Fruit fly (Drosophila melanogaster): Measurements from ENCODE around the gene Ubc6.

DNA sequence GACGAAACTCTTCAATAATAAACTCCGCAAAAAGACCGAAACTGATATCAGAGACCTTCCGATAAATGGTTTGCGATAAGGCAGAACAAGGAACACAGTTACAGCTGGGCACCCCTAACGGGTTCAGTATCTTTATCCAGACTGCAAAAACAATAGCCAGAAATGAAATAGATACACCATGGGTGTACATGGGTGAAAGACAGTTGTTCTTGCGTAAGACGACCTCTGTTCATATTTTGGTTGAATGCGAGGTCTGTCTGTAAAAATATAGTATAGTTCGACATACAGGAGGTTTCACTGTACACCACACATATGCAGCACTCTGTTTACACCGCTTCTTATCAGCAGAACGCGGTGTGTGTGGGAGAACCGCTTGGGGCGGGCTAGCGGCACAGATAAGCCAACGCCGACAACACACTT lies 40.3 kb downstream of the Ubc6 start:
- TF ChIP-seq pan (optimal IDR thresholded peaks at IDR 0.05) = no peak
- no peak for TF ChIP-seq psq (optimal IDR thresholded peaks at IDR 0.05)
- no peak for TF ChIP-seq EcR (GFP tag; optimal IDR thresholded peaks at IDR 0.05)
- TF ChIP-seq usp (GFP tag; optimal IDR thresholded peaks at IDR 0.05) = no peak

Data from whole organism.